Worm (Caenorhabditis elegans) whole organism, young adult: ENCODE data around the gene tbc-17.

Experiments
- C06A6.2 ChIP-seq: fragments of 200-800 bp; sonication (Bioruptor generic); conservative IDR thresholded peaks from 2 replicates; pipeline ENCODE4 v1.3.6; 2022; ENCODE audit warnings: missing genetic modification characterization, missing compliant biosample characterization
- C17E4.6 ChIP-seq: fragments of 200-800 bp; sonication (Bioruptor generic); IDR thresholded peaks from 2 replicates; pipeline ENCODE4 v1.3.6; 2022; ENCODE audit warnings: missing genetic modification reagents, missing genetic modification characterization, missing compliant biosample characterization
- F22D6.2 ChIP-seq: sonication (generic microtip); optimal IDR thresholded peaks from 2 replicates; lab custom pipeline; 2016; ENCODE audit warnings: mild to moderate bottlenecking, missing genetic modification characterization, missing compliant biosample characterization
- F49E8.2 ChIP-seq: sonication (generic microtip); optimal IDR thresholded peaks from 3 replicates; lab custom pipeline; 2017; ENCODE audit warnings: missing genetic modification characterization, mild to moderate bottlenecking, missing compliant biosample characterization, antibody characterized with exemption, moderate library complexity; ENCODE audit not compliant: insufficient read depth
- akir-1 ChIP-seq: fragments of 200-800 bp; sonication (Bioruptor generic); optimal IDR thresholded peaks from 2 replicates; lab custom pipeline; 2018; ENCODE audit warnings: mild to moderate bottlenecking, missing genetic modification characterization, moderate library complexity, missing compliant biosample characterization
- athp-1 ChIP-seq: sonication (generic microtip); optimal IDR thresholded peaks from 2 replicates; lab custom pipeline; 2017; ENCODE audit warnings: mild to moderate bottlenecking, missing genetic modification characterization, missing compliant biosample characterization
- attf-5 ChIP-seq: fragments of 200-800 bp; sonication (Bioruptor generic); optimal IDR thresholded peaks from 2 replicates; lab custom pipeline; 2018; ENCODE audit warnings: mild to moderate bottlenecking, missing genetic modification characterization, missing compliant biosample characterization
- attf-6 ChIP-seq: fragments of 200-800 bp; sonication (Bioruptor generic); IDR thresholded peaks from 2 replicates; pipeline ENCODE4 v1.3.6; 2022; ENCODE audit warnings: missing genetic modification reagents, missing genetic modification characterization, missing compliant biosample characterization
- ceh-100 ChIP-seq: fragments of 200-800 bp; sonication (Bioruptor generic); IDR thresholded peaks from 2 replicates; pipeline ENCODE4 v1.3.6; 2022; ENCODE audit warnings: missing genetic modification reagents, missing genetic modification characterization, missing compliant biosample characterization
- ceh-27 ChIP-seq: fragments of 200-800 bp; sonication (Bioruptor generic); optimal IDR thresholded peaks from 2 replicates; lab custom pipeline; 2018; ENCODE audit warnings: mild to moderate bottlenecking, missing genetic modification characterization, moderate library complexity, missing compliant biosample characterization
- dox-1 ChIP-seq: fragments of 200-800 bp; sonication (Bioruptor generic); IDR thresholded peaks from 2 replicates; pipeline ENCODE4 v1.3.6; 2022; ENCODE audit warnings: missing genetic modification reagents, missing genetic modification characterization, missing compliant biosample characterization
- egrh-3 ChIP-seq: fragments of 200-800 bp; sonication (Bioruptor generic); IDR thresholded peaks from 2 replicates; pipeline ENCODE4 v1.3.6; 2022; ENCODE audit warnings: missing genetic modification reagents, missing genetic modification characterization, missing compliant biosample characterization
- ets-4 ChIP-seq: fragments of 200-800 bp; sonication (Bioruptor generic); optimal IDR thresholded peaks from 2 replicates; lab custom pipeline; 2018; ENCODE audit warnings: mild to moderate bottlenecking, missing genetic modification characterization, missing compliant biosample characterization
- him-1 ChIP-seq: sonication (generic microtip); optimal IDR thresholded peaks from 2 replicates; lab custom pipeline; 2016; ENCODE audit warnings: missing genotype, missing genetic modification reagents, missing genetic modification characterization, missing compliant biosample characterization
- hmg-1.2 ChIP-seq: fragments of 200-800 bp; sonication (Bioruptor generic); IDR thresholded peaks from 2 replicates; pipeline ENCODE4 v1.3.6; 2022; ENCODE audit warnings: missing genetic modification reagents, missing genetic modification characterization, missing compliant biosample characterization
- lsy-27 ChIP-seq: sonication (generic microtip); optimal IDR thresholded peaks from 2 replicates; lab custom pipeline; 2017; ENCODE audit warnings: missing genetic modification characterization, mild to moderate bottlenecking, missing compliant biosample characterization, antibody characterized with exemption, missing genotype, borderline replicate concordance; ENCODE audit not compliant: insufficient read depth
- madf-8 ChIP-seq: fragments of 200-800 bp; sonication (Bioruptor generic); conservative IDR thresholded peaks from 2 replicates; pipeline ENCODE4 v1.3.6; 2022; ENCODE audit warnings: missing genetic modification reagents, missing genetic modification characterization, missing compliant biosample characterization
- mcd-1 ChIP-seq: fragments of 200-800 bp; sonication (Bioruptor generic); IDR thresholded peaks from 2 replicates; pipeline ENCODE4 v1.3.6; 2022; ENCODE audit warnings: missing genetic modification reagents, missing genetic modification characterization, missing compliant biosample characterization
- nfyb-1 ChIP-seq: fragments of 200-800 bp; sonication (Bioruptor generic); IDR thresholded peaks from 2 replicates; pipeline ENCODE4 v1.3.6; 2022; ENCODE audit warnings: missing genetic modification reagents, missing genetic modification characterization, missing compliant biosample characterization
- nhr-80 ChIP-seq: sonication (generic microtip); optimal IDR thresholded peaks from 2 replicates; lab custom pipeline; 2016; ENCODE audit warnings: missing genetic modification characterization, missing compliant biosample characterization
- pbrm-1 ChIP-seq: fragments of 200-800 bp; sonication (Bioruptor generic); IDR thresholded peaks from 2 replicates; pipeline ENCODE4 v1.3.6; 2022; ENCODE audit warnings: missing genetic modification reagents, missing genetic modification characterization, missing compliant biosample characterization
- zfh-2 ChIP-seq: fragments of 200-800 bp; sonication (Bioruptor generic); conservative IDR thresholded peaks from 2 replicates; pipeline ENCODE4 v1.3.6; 2022; ENCODE audit warnings: missing genetic modification reagents, missing genetic modification characterization, missing compliant biosample characterization
- ztf-26 ChIP-seq: sonication (generic microtip); optimal IDR thresholded peaks from 2 replicates; lab custom pipeline; 2017; ENCODE audit warnings: missing genetic modification characterization, missing compliant biosample characterization
- ztf-3 ChIP-seq: fragments of 200-800 bp; sonication (Bioruptor generic); optimal IDR thresholded peaks from 2 replicates; lab custom pipeline; 2018; ENCODE audit warnings: mild to moderate bottlenecking, missing genetic modification characterization, missing compliant biosample characterization

Gene tbc-17

ce11 chrII:12768167-12768712 lies 74.0 kb downstream of the tbc-17 start, which contains the start of the genes vps-2 and tiar-2 (continued):
- TF ChIP-seq attf-5 (GFP tag; lab: Kevin White, UChicago) (peak; percentile 90), F22D6.2 (no peak), madf-8 (GFP tag; lab: Robert Waterston, UW) (no peak), ceh-100 (no peak), ztf-26 (tag; lab: Kevin White, UChicago) (peak; percentile 30), dox-1 (GFP tag; lab: Robert Waterston, UW) (0 out of 2 replicates have a peak, but pooled peaks have one; percentile 18), pbrm-1 (GFP tag; lab: Robert Waterston, UW) (peak; percentile 35; the same call in 1 of the 2 replicates), nhr-80 (tag; lab: Kevin White, UChicago) (peak; percentile 7), hmg-1.2 (GFP tag; lab: Robert Waterston, UW) (peak; percentile 54)

ce11 chrII:12769947-12770346 lies 75.7 kb downstream of the tbc-17 start:
- TF ChIP-seq zfh-2 (GFP tag; lab: Robert Waterston, UW) (peak; percentile 72), attf-5 (GFP tag; lab: Kevin White, UChicago) (no peak), ztf-3 (GFP tag; lab: Kevin White, UChicago) (no peak), ets-4 (GFP tag; lab: Kevin White, UChicago) (no peak), F49E8.2 (tag; lab: Kevin White, UChicago) (no peak), athp-1 (tag; lab: Kevin White, UChicago) (no peak), lsy-27 (no peak), C17E4.6 (GFP tag; lab: Robert Waterston, UW) (no peak), C06A6.2 (GFP tag; lab: Robert Waterston, UW) (no peak), ceh-27 (GFP tag; lab: Kevin White, UChicago) (no peak), nfyb-1 (GFP tag; lab: Robert Waterston, UW) (no peak), akir-1 (GFP tag; lab: Kevin White, UChicago) (no peak), mcd-1 (GFP tag; lab: Robert Waterston, UW) (0 out of 2 replicates have a peak, but pooled peaks have one; percentile 38), egrh-3 (GFP tag; lab: Robert Waterston, UW) (peak; percentile 85)

ce11 chrII:12774402-12774801 lies 80.2 kb downstream of the tbc-17 start, which contains the start of gene Y46G5A.14:
TSS of gene Y46G5A.14 (plus strand) at chrII:12774702.
- TF ChIP-seq attf-6 = no peak
- TF ChIP-seq him-1 (tag; lab: Kevin White, UChicago) = peak; percentile 25
